Worm (Caenorhabditis elegans): Measurements from ENCODE around the gene DH11.2.

The DH11.2 gene

ce11 chrII:8015483-8015938 is 2.9 kb downstream of the DH11.2 start (continued):
- TF ChIP-seq ztf-22 (GFP tag; optimal IDR thresholded peaks at IDR 0.05) (no peak), fkh-3 (tag; optimal IDR thresholded peaks at IDR 0.05) (no peak), F39B2.1 (GFP tag; IDR thresholded peaks at IDR 0.05) (no peak), rec-8 (tag; optimal IDR thresholded peaks at IDR 0.05) (no peak), lin-40 (tag; optimal IDR thresholded peaks at IDR 0.05) (peak; percentile 31), tbx-9 (tag; optimal IDR thresholded peaks at IDR 0.05; ENCODE audit: borderline replicate concordance) (no peak), Y79H2A.3 (GFP tag; conservative IDR thresholded peaks at IDR 0.05) (no peak), rcor-1 (GFP tag; IDR thresholded peaks at IDR 0.05) (peak; percentile 87), hmg-1.2 (GFP tag; IDR thresholded peaks at IDR 0.05) (peak; percentile 64), nfya-2 (GFP tag; IDR thresholded peaks at IDR 0.05) (no peak), unc-62 (GFP tag; optimal IDR thresholded peaks at IDR 0.05) (no peak), ztf-25 (GFP tag; IDR thresholded peaks at IDR 0.05) (no peak), Y56A3A.18 (GFP tag; IDR thresholded peaks at IDR 0.05) (peak; percentile 63; the same call in 1 of the 2 replicates), atf-7 (tag; optimal IDR thresholded peaks at IDR 0.05) (no peak), dpl-1 (GFP tag; optimal IDR thresholded peaks at IDR 0.05) (peak; percentile 86), B0261.1 (tag; optimal IDR thresholded peaks at IDR 0.05) (no peak), nhr-179 (tag; optimal IDR thresholded peaks at IDR 0.05) (no peak), attf-5 (GFP tag; optimal IDR thresholded peaks at IDR 0.05) (peak; percentile 26), F10E7.11 (tag; optimal IDR thresholded peaks at IDR 0.05) (no peak), Y67H2A.10 (GFP tag; conservative IDR thresholded peaks at IDR 0.05) (peak; percentile 77; the same call in 1 of the 2 replicates), T26A5.8 (tag; optimal IDR thresholded peaks at IDR 0.05) (no peak), ceh-79 (tag; optimal IDR thresholded peaks at IDR 0.05) (no peak), let-607 (tag; optimal IDR thresholded peaks at IDR 0.05) (no peak), B0336.3 (GFP tag; IDR thresholded peaks at IDR 0.05) (peak; percentile 54), madf-6 (GFP tag; IDR thresholded peaks at IDR 0.05) (peak; percentile 97), F49E8.2 (tag; optimal IDR thresholded peaks at IDR 0.05; ENCODE audit: insufficient read depth) (peak; percentile 47), die-1 (tag; optimal IDR thresholded peaks at IDR 0.05) (peak; percentile 20), F57A8.1 (GFP tag; optimal IDR thresholded peaks at IDR 0.05) (no peak), attf-3 (GFP tag; conservative IDR thresholded peaks at IDR 0.05) (0 out of 2 replicates have a peak, but pooled peaks have one; percentile 41), F37B4.10 (GFP tag; IDR thresholded peaks at IDR 0.05) (no peak), chd-7 (tag; optimal IDR thresholded peaks at IDR 0.05) (no peak), zfh-2 (GFP tag; conservative IDR thresholded peaks at IDR 0.05) (no peak), F23B12.7 (tag; optimal IDR thresholded peaks at IDR 0.05; ENCODE audit: insufficient read depth) (no peak)

ce11 chrII:8016167-8016566 is 3.6 kb downstream of the DH11.2 start:
- TF ChIP-seq F57A8.1 (GFP tag; optimal IDR thresholded peaks at IDR 0.05) (no peak), hlh-12 (tag; optimal IDR thresholded peaks at IDR 0.05) (no peak), K11D2.4 (GFP tag; IDR thresholded peaks at IDR 0.05) (0 out of 2 replicates have a peak, but pooled peaks have one; percentile 36), nfyb-1 (GFP tag; IDR thresholded peaks at IDR 0.05) (peak; percentile 28; the same call in 1 of the 2 replicates), Y53G8AR.9 (GFP tag; conservative IDR thresholded peaks at IDR 0.05) (peak; percentile 43; the same call in 1 of the 2 replicates), egrh-3 (GFP tag; IDR thresholded peaks at IDR 0.05) (peak; percentile 9; the same call in 1 of the 2 replicates), chd-7 (tag; optimal IDR thresholded peaks at IDR 0.05) (peak; percentile 51), C17E4.6 (GFP tag; IDR thresholded peaks at IDR 0.05) (no peak), attf-3 (GFP tag; conservative IDR thresholded peaks at IDR 0.05) (no peak), mcd-1 (GFP tag; IDR thresholded peaks at IDR 0.05) (peak; percentile 49), madf-3 (GFP tag; IDR thresholded peaks at IDR 0.05) (0 out of 2 replicates have a peak, but pooled peaks have one; percentile 60), B0019.2 (GFP tag; conservative IDR thresholded peaks at IDR 0.05) (no peak), sdz-38 (tag; optimal IDR thresholded peaks at IDR 0.05) (no peak), attf-6 (GFP tag; IDR thresholded peaks at IDR 0.05) (no peak), egl-18 (GFP tag; IDR thresholded peaks at IDR 0.05) (no peak), unc-62 (GFP tag; optimal IDR thresholded peaks at IDR 0.05) (peak; percentile 60), egl-44 (GFP tag; IDR thresholded peaks at IDR 0.05) (peak; percentile 32; the same call in 1 of the 2 replicates), C06A6.2 (GFP tag; conservative IDR thresholded peaks at IDR 0.05) (0 out of 2 replicates have a peak, but pooled peaks have one; percentile 23), F57C9.4 (tag; optimal IDR thresholded peaks at IDR 0.05) (no peak)
